Worm (Caenorhabditis elegans) whole organism, L2 larva: Measurements from ENCODE around the gene Y38H6A.5.

Experiments used
- C34F6.9 ChIP-seq: fragments of 150-350 bp; optimal IDR thresholded peaks from 2 replicates; lab custom pipeline; 2014; ENCODE audit warnings: missing biosample characterization, missing genetic modification characterization
- F13H6.1 ChIP-seq: sonication (generic microtip); optimal IDR thresholded peaks from 2 replicates; lab custom pipeline; 2016; ENCODE audit warnings: missing genetic modification characterization, missing compliant biosample characterization
- R02D3.7 ChIP-seq: fragments of 150-350 bp; optimal IDR thresholded peaks from 2 replicates; lab custom pipeline; 2014; ENCODE audit warnings: missing biosample characterization, missing genetic modification characterization
- ZK546.5 ChIP-seq: sonication (generic microtip); optimal IDR thresholded peaks from 2 replicates; lab custom pipeline; 2017; ENCODE audit warnings: missing biosample characterization, missing genetic modification characterization
- aly-2 ChIP-seq: fragments of 150-350 bp; optimal IDR thresholded peaks from 2 replicates; lab custom pipeline; 2014; ENCODE audit warnings: missing biosample characterization, missing genetic modification characterization
- ama-1 ChIP-seq: fragments of 150-350 bp; optimal IDR thresholded peaks from 2 replicates; lab custom pipeline; 2018; ENCODE audit warnings: inconsistent platforms
- blmp-1 ChIP-seq: sonication (generic microtip); optimal IDR thresholded peaks from 2 replicates; lab custom pipeline; 2017; ENCODE audit warnings: missing genetic modification characterization, mild to moderate bottlenecking, missing compliant biosample characterization, antibody characterized with exemption, moderate library complexity; ENCODE audit not compliant: insufficient read depth
- ceh-16 ChIP-seq: fragments of 150-350 bp; optimal IDR thresholded peaks from 2 replicates; lab custom pipeline; 2014; ENCODE audit warnings: missing biosample characterization, missing genetic modification characterization
- ceh-82 ChIP-seq: fragments of 150-350 bp; optimal IDR thresholded peaks from 2 replicates; lab custom pipeline; 2014; ENCODE audit warnings: missing biosample characterization, missing genetic modification characterization
- crh-2 ChIP-seq: sonication (generic microtip); optimal IDR thresholded peaks from 2 replicates; lab custom pipeline; 2017; ENCODE audit warnings: missing biosample characterization, missing genetic modification characterization
- dmd-4 ChIP-seq: sonication (generic microtip); optimal IDR thresholded peaks from 2 replicates; lab custom pipeline; 2017; ENCODE audit warnings: missing biosample characterization, missing genetic modification characterization
- elt-1 ChIP-seq: fragments of 150-350 bp; optimal IDR thresholded peaks from 2 replicates; lab custom pipeline; 2014; ENCODE audit warnings: missing biosample characterization, missing genetic modification characterization
- elt-3 ChIP-seq: sonication (generic microtip); optimal IDR thresholded peaks from 2 replicates; lab custom pipeline; 2017; ENCODE audit warnings: missing biosample characterization, missing genetic modification characterization
- fos-1 ChIP-seq: fragments of 150-350 bp; optimal IDR thresholded peaks from 2 replicates; lab custom pipeline; 2014; ENCODE audit warnings: missing biosample characterization, missing genetic modification characterization
- gmeb-1 ChIP-seq: fragments of 150-350 bp; optimal IDR thresholded peaks from 2 replicates; lab custom pipeline; 2014; ENCODE audit warnings: missing biosample characterization, missing genetic modification characterization
- lin-13 ChIP-seq: fragments of 150-350 bp; optimal IDR thresholded peaks from 2 replicates; lab custom pipeline; 2014; ENCODE audit warnings: missing biosample characterization, missing genetic modification reagents, missing genetic modification characterization
- lin-39 ChIP-seq: fragments of 150-350 bp; optimal IDR thresholded peaks from 2 replicates; lab custom pipeline; 2014; ENCODE audit warnings: missing biosample characterization, missing genetic modification reagents, missing genetic modification characterization
- mbf-1 ChIP-seq: sonication (generic microtip); optimal IDR thresholded peaks from 2 replicates; lab custom pipeline; 2017; ENCODE audit warnings: missing biosample characterization, missing genetic modification characterization
- mdl-1 ChIP-seq, 2 experiments: fragments of 150-350 bp in 1 of 2; sonication (generic microtip) in 1 of 2; optimal IDR thresholded peaks; 2 replicates each; lab custom pipeline; 2017; ENCODE audit warnings: missing biosample characterization in 2 of 2, missing genetic modification characterization in 2 of 2
- nhr-11 ChIP-seq: fragments of 150-350 bp; optimal IDR thresholded peaks from 2 replicates; lab custom pipeline; 2014; ENCODE audit warnings: missing biosample characterization, missing genetic modification characterization
- nhr-129 ChIP-seq: fragments of 150-350 bp; optimal IDR thresholded peaks from 2 replicates; lab custom pipeline; 2014; ENCODE audit warnings: missing biosample characterization, missing genetic modification characterization
- nhr-21 ChIP-seq: fragments of 150-350 bp; optimal IDR thresholded peaks from 2 replicates; lab custom pipeline; 2014; ENCODE audit warnings: missing biosample characterization, missing genetic modification characterization
- nhr-237 ChIP-seq: fragments of 150-350 bp; optimal IDR thresholded peaks from 2 replicates; lab custom pipeline; 2014; ENCODE audit warnings: missing biosample characterization, missing genetic modification characterization
- nhr-77 ChIP-seq: fragments of 150-350 bp; optimal IDR thresholded peaks from 2 replicates; lab custom pipeline; 2014; ENCODE audit warnings: missing biosample characterization, missing genetic modification characterization
- sem-4 ChIP-seq: fragments of 150-350 bp; optimal IDR thresholded peaks from 2 replicates; lab custom pipeline; 2014; ENCODE audit warnings: missing biosample characterization, missing genetic modification reagents, missing genetic modification characterization
- skn-1 ChIP-seq: sonication (generic microtip); optimal IDR thresholded peaks from 2 replicates; lab custom pipeline; 2017; ENCODE audit warnings: missing biosample characterization, missing genetic modification characterization
- sma-3 ChIP-seq: sonication (generic microtip); optimal IDR thresholded peaks from 2 replicates; lab custom pipeline; 2016; ENCODE audit warnings: missing genetic modification reagents, missing genetic modification characterization, missing compliant biosample characterization
- snpc-4 ChIP-seq: fragments of 150-350 bp; optimal IDR thresholded peaks from 2 replicates; lab custom pipeline; 2014; ENCODE audit warnings: missing biosample characterization, missing genetic modification characterization
- unc-39 ChIP-seq: fragments of 150-350 bp; optimal IDR thresholded peaks from 2 replicates; lab custom pipeline; 2014; ENCODE audit warnings: missing biosample characterization, missing genetic modification characterization
- zag-1 ChIP-seq: fragments of 150-350 bp; optimal IDR thresholded peaks from 2 replicates; lab custom pipeline; 2014; ENCODE audit warnings: missing biosample characterization, missing genetic modification characterization
- ztf-1 ChIP-seq: fragments of 200-800 bp; sonication (Bioruptor generic); conservative IDR thresholded peaks from 2 replicates; pipeline ENCODE4 v1.3.6; 2022; ENCODE audit warnings: missing genetic modification characterization, missing compliant biosample characterization
- ztf-11 ChIP-seq: sonication (generic microtip); optimal IDR thresholded peaks from 2 replicates; lab custom pipeline; 2017; ENCODE audit warnings: missing biosample characterization, missing genetic modification characterization
- ztf-4 ChIP-seq: fragments of 150-350 bp; optimal IDR thresholded peaks from 2 replicates; lab custom pipeline; 2014; ENCODE audit warnings: missing biosample characterization, missing genetic modification characterization

Y38H6A.5 gene

ce11 chrV:20294388-20294787 lies 40.8 kb downstream of the Y38H6A.5 start, which contains the start of gene clec-261:
TSS of gene clec-261 (minus strand) at chrV:20294488.
- TF ChIP-seq R02D3.7 (tag; lab: Kevin White, UChicago) (no peak), snpc-4 (no peak), C34F6.9 (no peak), aly-2 (tag; lab: Kevin White, UChicago) (no peak), ceh-82 (tag; lab: Kevin White, UChicago) (no peak), ztf-11 (tag; lab: Kevin White, UChicago) (no peak), elt-3 (no peak), ztf-1 (GFP tag; lab: Robert Waterston, UW) (no peak), mbf-1 (tag; lab: Kevin White, UChicago) (no peak), dmd-4 (tag; lab: Kevin White, UChicago) (no peak), nhr-11 (tag; lab: Kevin White, UChicago) (no peak), ztf-4 (no peak), zag-1 (tag; lab: Kevin White, UChicago) (no peak), nhr-237 (tag; lab: Kevin White, UChicago) (no peak), nhr-77 (tag; lab: Kevin White, UChicago) (no peak), unc-39 (tag; lab: Kevin White, UChicago) (no peak), fos-1 (tag; lab: Kevin White, UChicago) (no peak)

ce11 chrV:20289317-20289716 lies 45.8 kb downstream of the Y38H6A.5 start, which contains the start of gene mlt-4:
TSS of gene mlt-4 (minus strand) at chrV:20289417.
- TF ChIP-seq lin-39 (tag; lab: Kevin White, UChicago) = no peak
- TF ChIP-seq blmp-1 (tag; lab: Kevin White, UChicago) = no peak
- no peak for TF ChIP-seq F13H6.1 (tag; lab: Kevin White, UChicago)
- TF ChIP-seq gmeb-1 (tag; lab: Kevin White, UChicago) = no peak
- TF ChIP-seq ZK546.5 (tag; lab: Kevin White, UChicago) = no peak
- no peak for TF ChIP-seq mdl-1 (tag; optimal IDR thresholded peaks at IDR 0.05; lab: Kevin White, UChicago)
- TF ChIP-seq nhr-237 (tag; lab: Kevin White, UChicago) = no peak
- TF ChIP-seq nhr-129 (tag; lab: Kevin White, UChicago) = no peak

- TF ChIP-seq aly-2 (tag; lab: Kevin White, UChicago) = no peak
- TF ChIP-seq skn-1 = no peak
- TF ChIP-seq elt-1 (tag; lab: Kevin White, UChicago) = no peak
- no peak for TF ChIP-seq nhr-21 (tag; lab: Kevin White, UChicago)
- no peak for TF ChIP-seq ceh-16
- no peak for TF ChIP-seq lin-39 (tag; lab: Kevin White, UChicago)
- no peak for TF ChIP-seq snpc-4
- no peak for TF ChIP-seq sma-3 (GFP tag; lab: Kevin White, UChicago)
- TF ChIP-seq nhr-237 (tag; lab: Kevin White, UChicago) = no peak
- TF ChIP-seq unc-39 (tag; lab: Kevin White, UChicago) = no peak
- TF ChIP-seq ama-1 = no peak
- no peak for TF ChIP-seq sem-4
- TF ChIP-seq fos-1 (tag; lab: Kevin White, UChicago) = no peak
- TF ChIP-seq lin-13 = no peak
- TF ChIP-seq crh-2 = no peak
- TF ChIP-seq ztf-11 (tag; lab: Kevin White, UChicago) = no peak
- TF ChIP-seq F13H6.1 (tag; lab: Kevin White, UChicago) = no peak
- TF ChIP-seq nhr-129 (tag; lab: Kevin White, UChicago) = no peak
Observed at ce11 chrV:20282827-20283226, 52.3 kb downstream of the Y38H6A.5 start.

- peak; percentile 75 for TF ChIP-seq F13H6.1 (tag; lab: Kevin White, UChicago)
- no peak for TF ChIP-seq lin-13
Observed at ce11 chrV:20279811-20280317, 55.3 kb downstream of the Y38H6A.5 start, which contains the start of gene pqn-94. TSS of gene pqn-94 (minus strand) at chrV:20279861.
